Worm (Caenorhabditis elegans) whole organism, L4/young adult: Measurements from ENCODE around the gene str-200.

Source experiments
- W03F9.2 ChIP-seq: fragments of 150-350 bp; optimal IDR thresholded peaks from 2 replicates; lab custom pipeline; 2014; ENCODE audit warnings: missing biosample characterization, missing genetic modification characterization
- dao-5 ChIP-seq: sonication (generic microtip); optimal IDR thresholded peaks from 2 replicates; lab custom pipeline; 2016; ENCODE audit warnings: missing genotype, missing genetic modification characterization, moderate library complexity, missing compliant biosample characterization
- him-1 ChIP-seq: sonication (generic microtip); optimal IDR thresholded peaks from 2 replicates; lab custom pipeline; 2016; ENCODE audit warnings: missing genotype, missing genetic modification reagents, missing genetic modification characterization, missing compliant biosample characterization

DNA sequence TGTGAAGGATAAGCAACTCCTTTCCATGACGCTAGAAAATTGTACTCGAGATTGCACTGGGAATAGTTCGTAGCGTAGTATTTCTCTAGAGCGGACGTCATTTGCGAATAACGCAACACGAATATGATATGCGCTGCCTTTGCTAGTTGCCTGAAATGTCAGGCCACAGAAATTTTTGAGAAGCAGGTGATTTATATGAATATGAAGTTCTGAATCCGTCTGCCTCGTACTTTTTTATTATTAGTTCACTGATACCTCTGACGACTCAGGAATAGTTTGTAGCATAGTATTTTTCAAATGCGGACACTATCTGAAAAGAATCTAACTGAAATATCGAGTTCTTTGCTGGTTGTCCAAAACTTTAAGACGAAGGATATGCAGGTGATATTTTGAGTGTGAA is 38.1 kb upstream of the str-200 start, which contains the start of gene srh-118:
- no peak for TF ChIP-seq dao-5 (tag; lab: Kevin White, UChicago)
- TF ChIP-seq W03F9.2 (tag; lab: Kevin White, UChicago): no peak
- TF ChIP-seq him-1 (tag; lab: Kevin White, UChicago): no peak
